Worm (Caenorhabditis elegans) whole organism, midembryonic: ENCODE measurements around the gene F57G12.2.

Experiments
- T22C8.4 ChIP-seq: fragments of 200-800 bp; sonication (Bioruptor generic); IDR thresholded peaks from 2 replicates; pipeline ENCODE4 v1.3.6; 2022; ENCODE audit warnings: missing genetic modification characterization, missing compliant biosample characterization
- cog-1 ChIP-seq: sonication (generic microtip); optimal IDR thresholded peaks from 2 replicates; lab custom pipeline; 2016; ENCODE audit warnings: missing genetic modification characterization, missing compliant biosample characterization
- flt-1 ChIP-seq: fragments of 200-800 bp; sonication (Bioruptor generic); IDR thresholded peaks from 2 replicates; pipeline ENCODE4 v1.3.6; 2022; ENCODE audit warnings: missing genetic modification characterization, missing compliant biosample characterization
- klf-2 ChIP-seq: fragments of 200-800 bp; sonication (Bioruptor generic); conservative IDR thresholded peaks from 2 replicates; pipeline ENCODE4 v1.3.6; 2022; ENCODE audit warnings: missing genetic modification reagents, missing genetic modification characterization, missing compliant biosample characterization
- med-1 ChIP-seq: sonication (generic microtip); optimal IDR thresholded peaks from 2 replicates; lab custom pipeline; 2017; ENCODE audit warnings: missing genetic modification characterization, mild to moderate bottlenecking, missing compliant biosample characterization, antibody characterized with exemption, missing genetic modification reagents; ENCODE audit not compliant: insufficient read depth
- ref-1 ChIP-seq: fragments of 200-800 bp; sonication (Bioruptor generic); conservative IDR thresholded peaks from 2 replicates; pipeline ENCODE4 v1.3.6; 2022; ENCODE audit warnings: missing genetic modification reagents, missing genetic modification characterization, missing compliant biosample characterization
- ztf-23 ChIP-seq: fragments of 200-800 bp; sonication (Bioruptor generic); IDR thresholded peaks from 2 replicates; pipeline ENCODE4 v1.3.6; 2022; ENCODE audit warnings: missing genetic modification reagents, missing genetic modification characterization, missing compliant biosample characterization
- ztf-29 ChIP-seq: fragments of 200-800 bp; sonication (Bioruptor generic); IDR thresholded peaks from 2 replicates; pipeline ENCODE4 v1.3.6; 2022; ENCODE audit warnings: missing genetic modification reagents, missing genetic modification characterization, missing compliant biosample characterization

DNA sequence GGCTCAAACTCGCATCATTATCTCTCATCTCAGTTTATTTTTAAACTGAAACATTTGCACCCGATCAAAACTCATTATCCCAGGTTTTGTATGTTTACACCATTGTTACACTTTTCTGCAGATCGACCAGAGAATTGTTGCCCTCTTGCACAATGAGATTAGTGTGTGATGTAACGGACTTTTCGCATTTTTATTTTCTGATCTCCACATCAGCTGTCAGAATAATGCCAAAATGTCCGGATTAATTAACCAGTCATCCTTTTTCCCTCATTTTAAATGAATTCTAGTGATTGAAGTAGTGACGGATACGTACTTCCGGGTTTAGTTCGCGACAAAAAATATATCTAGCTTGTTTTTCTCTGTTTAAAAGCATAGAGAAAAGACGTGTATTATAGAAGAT, 1.2 kb downstream of the F57G12.2 start:
- no peak for TF ChIP-seq T22C8.4 (GFP tag; lab: Robert Waterston, UW)
- no peak for TF ChIP-seq ztf-29
- TF ChIP-seq ref-1 (GFP tag; lab: Robert Waterston, UW): no peak
- no peak for TF ChIP-seq flt-1 (GFP tag; lab: Robert Waterston, UW)
- TF ChIP-seq med-1 (GFP tag; lab: Kevin White, UChicago): no peak
- TF ChIP-seq ztf-23 (GFP tag; lab: Robert Waterston, UW): no peak
- no peak for TF ChIP-seq klf-2 (GFP tag; lab: Robert Waterston, UW)
- TF ChIP-seq cog-1 (tag; lab: Kevin White, UChicago): peak; percentile 0
